Fruit fly (Drosophila melanogaster): ENCODE measurements around the gene tnc.

The tnc gene

dm6 chr3R:25039028-25039476, 54.9 kb downstream of the tnc start, which contains the start of the genes Ythdf and bai (continued):
- TF ChIP-seq schlank (tag; optimal IDR thresholded peaks at IDR 0.05) (no peak), CG5245 (GFP tag; optimal IDR thresholded peaks at IDR 0.05) (no peak), Asciz (GFP tag; optimal IDR thresholded peaks at IDR 0.05) (no peak), vfl (GFP tag; optimal IDR thresholded peaks at IDR 0.05) (peak; percentile 15), trh (GFP tag; optimal IDR thresholded peaks at IDR 0.05) (no peak), CkIIα-i1 (GFP tag; IDR thresholded peaks at IDR 0.05) (no peak), jigr1 (GFP tag; IDR thresholded peaks at IDR 0.05) (no peak), Rx (GFP tag; IDR thresholded peaks at IDR 0.05) (no peak), esg (GFP tag; conservative IDR thresholded peaks at IDR 0.05) (no peak), Sox102F (GFP tag; optimal IDR thresholded peaks at IDR 0.05) (no peak), abd-A (tag; optimal IDR thresholded peaks at IDR 0.05) (no peak), CG2202 (tag; optimal IDR thresholded peaks at IDR 0.05) (no peak), nerfin-2 (GFP tag; IDR thresholded peaks at IDR 0.05; ENCODE audit: partially characterized antibody) (peak; percentile 56; the same call in 1 of the 2 replicates), CG6175 (GFP tag; IDR thresholded peaks at IDR 0.05) (no peak), CG8924 (tag; optimal IDR thresholded peaks at IDR 0.05) (no peak), H2.0 (GFP tag; IDR thresholded peaks at IDR 0.05) (no peak), prd (optimal IDR thresholded peaks at IDR 0.05) (no peak), prd (GFP tag; IDR thresholded peaks at IDR 0.05) (no peak), bbx (GFP tag; IDR thresholded peaks at IDR 0.05; ENCODE audit: partially characterized antibody) (peak; percentile 69), Stat92E (GFP tag; optimal IDR thresholded peaks at IDR 0.05) (no peak), CG9932 (GFP tag; IDR thresholded peaks at IDR 0.05) (no peak), bowl (GFP tag; IDR thresholded peaks at IDR 0.05) (no peak), CG8765 (GFP tag; IDR thresholded peaks at IDR 0.05) (no peak), Atf6 (GFP tag; IDR thresholded peaks at IDR 0.05) (no peak), Sry-δ (GFP tag; optimal IDR thresholded peaks at IDR 0.05) (peak; percentile 97), cas (GFP tag; IDR thresholded peaks at IDR 0.05) (no peak), HLH3B (GFP tag; IDR thresholded peaks at IDR 0.05) (no peak), CG7372 (GFP tag; IDR thresholded peaks at IDR 0.05) (no peak), Blimp-1 (GFP tag; optimal IDR thresholded peaks at IDR 0.05) (no peak), Dip3 (GFP tag; optimal IDR thresholded peaks at IDR 0.05) (peak; percentile 17), Mrtf (GFP tag; IDR thresholded peaks at IDR 0.05) (no peak), salm (tag; optimal IDR thresholded peaks at IDR 0.05) (no peak), CG3995 (GFP tag; optimal IDR thresholded peaks at IDR 0.05) (peak; percentile 41), unpg (GFP tag; optimal IDR thresholded peaks at IDR 0.05) (no peak), zfh1 (GFP tag; IDR thresholded peaks at IDR 0.05) (no peak), CG15479 (GFP tag; optimal IDR thresholded peaks at IDR 0.05) (peak; percentile 27), Hr39 (optimal IDR thresholded peaks at IDR 0.05) (no peak), CG30020 (tag; optimal IDR thresholded peaks at IDR 0.05) (peak; percentile 60), CG33557 (GFP tag; optimal IDR thresholded peaks at IDR 0.05) (peak; percentile 47), crp (GFP tag; optimal IDR thresholded peaks at IDR 0.05) (peak in 1 of 2 experiments; percentile 42), seq (GFP tag; IDR thresholded peaks at IDR 0.05) (no peak), CG13894 (tag; optimal IDR thresholded peaks at IDR 0.05) (no peak), CG2889 (GFP tag; IDR thresholded peaks at IDR 0.05) (no peak), CrebB (tag; optimal IDR thresholded peaks at IDR 0.05) (peak; percentile 46), pita (GFP tag; optimal IDR thresholded peaks at IDR 0.05) (no peak), Fer1 (GFP tag; optimal IDR thresholded peaks at IDR 0.05) (peak; percentile 14), amos (GFP tag; IDR thresholded peaks at IDR 0.05; ENCODE audit: partially characterized antibody) (peak; percentile 86), hkb (optimal IDR thresholded peaks at IDR 0.05) (peak; percentile 83), hkb (GFP tag; IDR thresholded peaks at IDR 0.05) (no peak), Lhr (GFP tag; optimal IDR thresholded peaks at IDR 0.05) (peak; percentile 48), Side (GFP tag; optimal IDR thresholded peaks at IDR 0.05) (peak; percentile 27), CG15514 (GFP tag; optimal IDR thresholded peaks at IDR 0.05) (no peak)
